Fruit fly (Drosophila melanogaster) whole organism: ENCODE results near the gene CG12011.

Experiments
- Dll ChIP-seq: fragments of >200 bp; optimal IDR thresholded peaks from 2 replicates; lab custom pipeline; 2017
- EcR ChIP-seq, 2 experiments: fragments of >200 bp; optimal IDR thresholded peaks; 2 replicates each; lab custom pipeline; 2017; ENCODE audit warnings: missing biosample characterization in 2 of 2, missing genetic modification characterization in 2 of 2, missing genetic modification reagents in 2 of 2
- psq ChIP-seq: fragments of >200 bp; optimal IDR thresholded peaks from 2 replicates; lab custom pipeline; 2017
- usp ChIP-seq: fragments of >200 bp; optimal IDR thresholded peaks from 2 replicates; lab custom pipeline; 2017; ENCODE audit warnings: missing biosample characterization, missing genetic modification characterization, mixed read lengths

dm6 chr3L:1730873-1731272, 36.5 kb downstream of the CG12011 start, which contains the start of gene drpr:
- no peak for TF ChIP-seq psq (lab: Kevin White, UChicago)
- TF ChIP-seq Dll (lab: Kevin White, UChicago) = no peak
- no peak for TF ChIP-seq usp (GFP tag; lab: Kevin White, UChicago)
- TF ChIP-seq EcR (GFP tag; optimal IDR thresholded peaks at IDR 0.05; lab: Kevin White, UChicago) = no peak
